Worm (Caenorhabditis elegans) whole organism, L1 larva: ENCODE data around the gene nspd-2.
A peak's percentile ranks its signal among the peaks of the same experiment; 100 is the strongest.

Source experiments
- Y116A8C.19 ChIP-seq: sonication (generic microtip); optimal IDR thresholded peaks from 2 replicates; lab custom pipeline; 2016; ENCODE audit warnings: missing compliant biosample characterization, missing genetic modification characterization, borderline replicate concordance
- aly-2 ChIP-seq: fragments of 150-350 bp; optimal IDR thresholded peaks from 2 replicates; lab custom pipeline; 2014; ENCODE audit warnings: missing biosample characterization, missing genetic modification characterization
- ama-1 ChIP-seq: fragments of 150-350 bp; optimal IDR thresholded peaks from 2 replicates; lab custom pipeline; 2014
- blmp-1 ChIP-seq: fragments of 150-350 bp; optimal IDR thresholded peaks from 2 replicates; lab custom pipeline; 2014; ENCODE audit warnings: missing biosample characterization, missing genetic modification characterization
- ceh-82 ChIP-seq, 3 experiments: fragments of 150-350 bp in 1 of 3; sonication (generic microtip) in 2 of 3; optimal IDR thresholded peaks; 2 replicates each; lab custom pipeline; 2014 to 2017; ENCODE audit warnings: missing biosample characterization in 3 of 3, missing genetic modification characterization in 3 of 3
- ceh-90 ChIP-seq: sonication (generic microtip); optimal IDR thresholded peaks from 2 replicates; lab custom pipeline; 2016; ENCODE audit warnings: missing genetic modification characterization, missing compliant biosample characterization
- ces-1 ChIP-seq: fragments of 150-350 bp; optimal IDR thresholded peaks from 2 replicates; lab custom pipeline; 2014; ENCODE audit warnings: missing biosample characterization, missing genetic modification reagents, missing genetic modification characterization
- dpl-1 ChIP-seq, 3 experiments: fragments of 150-350 bp in 2 of 3; sonication (generic microtip) in 1 of 3; optimal IDR thresholded peaks; 2 replicates each; lab custom pipeline; 2014 to 2017; ENCODE audit warnings: missing biosample characterization in 3 of 3, missing genetic modification characterization in 3 of 3, missing genetic modification reagents in 3 of 3
- dsc-1 ChIP-seq: sonication (generic microtip); optimal IDR thresholded peaks from 2 replicates; lab custom pipeline; 2016; ENCODE audit warnings: mild to moderate bottlenecking, missing genetic modification characterization, missing compliant biosample characterization
- efl-1 ChIP-seq, 4 experiments: fragments of 150-350 bp; optimal IDR thresholded peaks in 3 of 4; peaks in 1 of 4; 1 replicate in 1 of 4; 2 replicates in 3 of 4; lab custom pipeline; 2014; ENCODE audit warnings: missing biosample characterization in 2 of 4, missing genetic modification characterization in 2 of 4, missing genetic modification reagents in 2 of 4
- egl-13 ChIP-seq: sonication (generic microtip); optimal IDR thresholded peaks from 2 replicates; lab custom pipeline; 2016; ENCODE audit warnings: missing genotype, missing genetic modification reagents, missing genetic modification characterization, missing compliant biosample characterization
- elt-2 ChIP-seq: sonication (generic microtip); optimal IDR thresholded peaks from 2 replicates; lab custom pipeline; 2016; ENCODE audit warnings: missing genetic modification characterization, mild to moderate bottlenecking, inconsistent platforms, missing compliant biosample characterization, missing genetic modification reagents
- elt-3 ChIP-seq, 6 experiments: fragments of 150-350 bp in 1 of 6; sonication (generic microtip); optimal IDR thresholded peaks; 2 replicates each; lab custom pipeline; 2017 to 2018; ENCODE audit warnings: missing biosample characterization in 6 of 6, missing genetic modification characterization in 6 of 6, inconsistent platforms in 1 of 6
- grh-1 ChIP-seq: fragments of 200-800 bp; sonication (Bioruptor generic); IDR thresholded peaks from 2 replicates; pipeline ENCODE4 v1.3.6; 2022; ENCODE audit warnings: missing genetic modification reagents, missing genetic modification characterization, missing compliant biosample characterization
- hlh-17 ChIP-seq: fragments of 200-800 bp; sonication (Bioruptor generic); optimal IDR thresholded peaks from 2 replicates; lab custom pipeline; 2018; ENCODE audit warnings: missing genetic modification characterization, mild to moderate bottlenecking, missing compliant biosample characterization, moderate library complexity, borderline replicate concordance
- hlh-4 ChIP-seq: sonication (generic microtip); optimal IDR thresholded peaks from 2 replicates; lab custom pipeline; 2016; ENCODE audit warnings: mild to moderate bottlenecking, missing genetic modification characterization, missing compliant biosample characterization
- irx-1 ChIP-seq: sonication (generic microtip); optimal IDR thresholded peaks from 2 replicates; lab custom pipeline; 2016; ENCODE audit warnings: missing genetic modification characterization, missing compliant biosample characterization
- isw-1 ChIP-seq: fragments of 200-800 bp; sonication (Bioruptor generic); IDR thresholded peaks from 2 replicates; pipeline ENCODE4 v1.3.6; 2022; ENCODE audit warnings: missing genetic modification characterization, missing compliant biosample characterization
- lin-14 ChIP-seq: fragments of 200-800 bp; sonication (Bioruptor generic); optimal IDR thresholded peaks from 2 replicates; lab custom pipeline; 2018; ENCODE audit warnings: mild to moderate bottlenecking, missing genetic modification characterization, moderate library complexity, missing compliant biosample characterization
- lin-15B ChIP-seq: fragments of 150-350 bp; sonication (generic microtip); optimal IDR thresholded peaks from 3 replicates; lab custom pipeline; 2014; ENCODE audit warnings: missing biosample characterization, missing genetic modification characterization
- lin-35 ChIP-seq, 2 experiments: fragments of 150-350 bp; optimal IDR thresholded peaks; 2 replicates each; lab custom pipeline; 2014; ENCODE audit warnings: missing biosample characterization in 2 of 2, missing genetic modification characterization in 2 of 2, missing genetic modification reagents in 2 of 2
- lir-3 ChIP-seq: sonication (generic microtip); optimal IDR thresholded peaks from 2 replicates; lab custom pipeline; 2016; ENCODE audit warnings: mild to moderate bottlenecking, missing genetic modification characterization, moderate library complexity, missing compliant biosample characterization; ENCODE audit not compliant: poor library complexity
- lsy-2 ChIP-seq, 2 experiments: fragments of 150-350 bp; optimal IDR thresholded peaks; 2 replicates each; lab custom pipeline; 2014; ENCODE audit warnings: missing biosample characterization in 2 of 2, missing genetic modification characterization in 2 of 2
- mdl-1 ChIP-seq, 2 experiments: fragments of 150-350 bp; optimal IDR thresholded peaks; 2 replicates each; lab custom pipeline; 2014 to 2017; ENCODE audit warnings: missing biosample characterization in 2 of 2, missing genetic modification characterization in 2 of 2, inconsistent platforms in 1 of 2
- mef-2 ChIP-seq: fragments of 150-350 bp; optimal IDR thresholded peaks from 2 replicates; lab custom pipeline; 2014; ENCODE audit warnings: missing biosample characterization, missing genetic modification characterization
- mep-1 ChIP-seq: fragments of 150-350 bp; optimal IDR thresholded peaks from 2 replicates; lab custom pipeline; 2014; ENCODE audit warnings: missing biosample characterization, missing genetic modification characterization
- nhr-19 ChIP-seq: fragments of 200-800 bp; sonication (Bioruptor generic); conservative IDR thresholded peaks from 2 replicates; pipeline ENCODE4 v1.3.6; 2022; ENCODE audit warnings: missing genetic modification characterization, missing compliant biosample characterization
- nhr-20 ChIP-seq: sonication (generic microtip); optimal IDR thresholded peaks from 2 replicates; lab custom pipeline; 2016; ENCODE audit warnings: mild to moderate bottlenecking, missing genetic modification characterization, missing compliant biosample characterization
- nhr-237 ChIP-seq: fragments of 150-350 bp; optimal IDR thresholded peaks from 2 replicates; lab custom pipeline; 2014; ENCODE audit warnings: missing biosample characterization, missing genetic modification characterization
- nhr-28 ChIP-seq: fragments of 150-350 bp; optimal IDR thresholded peaks from 2 replicates; lab custom pipeline; 2014; ENCODE audit warnings: missing biosample characterization, missing genetic modification characterization
- nhr-47 ChIP-seq: sonication (generic microtip); optimal IDR thresholded peaks from 2 replicates; lab custom pipeline; 2016; ENCODE audit warnings: mild to moderate bottlenecking, missing genetic modification characterization, moderate library complexity, missing compliant biosample characterization
- nhr-71 ChIP-seq: sonication (generic microtip); optimal IDR thresholded peaks from 2 replicates; lab custom pipeline; 2016; ENCODE audit warnings: mild to moderate bottlenecking, missing genetic modification characterization, moderate library complexity, missing compliant biosample characterization
- nhr-85 ChIP-seq: sonication (generic microtip); peaks from one replicate; lab custom pipeline; 2016; ENCODE audit warnings: missing genetic modification characterization, inconsistent platforms, missing compliant biosample characterization
- nhr-90 ChIP-seq: sonication (generic microtip); optimal IDR thresholded peaks from 2 replicates; lab custom pipeline; 2016; ENCODE audit warnings: mild to moderate bottlenecking, missing genetic modification characterization, missing compliant biosample characterization; ENCODE audit not compliant: poor library complexity
- pag-3 ChIP-seq: sonication (generic microtip); optimal IDR thresholded peaks from 2 replicates; lab custom pipeline; 2017; ENCODE audit warnings: missing genetic modification characterization, mild to moderate bottlenecking, missing compliant biosample characterization, antibody characterized with exemption, borderline replicate concordance; ENCODE audit not compliant: insufficient read depth
- pax-3 ChIP-seq: fragments of 200-800 bp; sonication (Bioruptor generic); optimal IDR thresholded peaks from 2 replicates; lab custom pipeline; 2018; ENCODE audit warnings: mild to moderate bottlenecking, missing genetic modification characterization, moderate library complexity, missing compliant biosample characterization
- pqm-1 ChIP-seq: sonication (generic microtip); optimal IDR thresholded peaks from 3 replicates; lab custom pipeline; 2017; ENCODE audit warnings: missing biosample characterization, missing genetic modification characterization
- rnt-1 ChIP-seq: sonication (generic microtip); optimal IDR thresholded peaks from 2 replicates; lab custom pipeline; 2016; ENCODE audit warnings: mild to moderate bottlenecking, missing genetic modification characterization, moderate library complexity, missing compliant biosample characterization
- snpc-4 ChIP-seq: fragments of 150-350 bp; optimal IDR thresholded peaks from 2 replicates; lab custom pipeline; 2014; ENCODE audit warnings: missing biosample characterization, missing genetic modification characterization
- snu-23 ChIP-seq: sonication (generic microtip); optimal IDR thresholded peaks from 2 replicates; lab custom pipeline; 2016; ENCODE audit warnings: missing genetic modification characterization, missing compliant biosample characterization
- sptf-1 ChIP-seq: fragments of 150-350 bp; optimal IDR thresholded peaks from 2 replicates; lab custom pipeline; 2014; ENCODE audit warnings: missing biosample characterization, missing genetic modification characterization
- swsn-7 ChIP-seq: sonication (generic microtip); optimal IDR thresholded peaks from 2 replicates; lab custom pipeline; 2016; ENCODE audit warnings: missing genetic modification characterization, missing compliant biosample characterization
- tbx-2 ChIP-seq: sonication (generic microtip); optimal IDR thresholded peaks from 2 replicates; lab custom pipeline; 2016; ENCODE audit warnings: missing genetic modification characterization, missing compliant biosample characterization
- tlp-1 ChIP-seq: fragments of 150-350 bp; optimal IDR thresholded peaks from 2 replicates; lab custom pipeline; 2014; ENCODE audit warnings: missing biosample characterization, missing genetic modification characterization
- unc-62 ChIP-seq: fragments of 150-350 bp; optimal IDR thresholded peaks from 2 replicates; lab custom pipeline; 2014; ENCODE audit warnings: missing biosample characterization, missing genetic modification reagents, missing genetic modification characterization
- unc-86 ChIP-seq: sonication (generic microtip); optimal IDR thresholded peaks from 2 replicates; lab custom pipeline; 2016; ENCODE audit warnings: missing genetic modification characterization, missing compliant biosample characterization
- unc-98 ChIP-seq: fragments of 200-800 bp; sonication (Bioruptor generic); IDR thresholded peaks from 2 replicates; pipeline ENCODE4 v1.3.6; 2022; ENCODE audit warnings: missing genetic modification characterization, missing compliant biosample characterization
- xbp-1 ChIP-seq: sonication (generic microtip); optimal IDR thresholded peaks from 2 replicates; lab custom pipeline; 2016; ENCODE audit warnings: missing genetic modification characterization, missing compliant biosample characterization
- ztf-11 ChIP-seq, 2 experiments: sonication (generic microtip); optimal IDR thresholded peaks; 2 replicates each; lab custom pipeline; 2016 to 2017; ENCODE audit warnings: missing genetic modification characterization in 2 of 2, missing biosample characterization in 1 of 2, missing compliant biosample characterization in 1 of 2
- ztf-4 ChIP-seq: fragments of 150-350 bp; optimal IDR thresholded peaks from 2 replicates; lab custom pipeline; 2014; ENCODE audit warnings: missing biosample characterization, missing genetic modification characterization

Gene nspd-2

ce11 chrIV:9872786-9873185 lies 28.9 kb downstream of the nspd-2 start (continued):
- no peak for TF ChIP-seq elt-3 (tag; optimal IDR thresholded peaks at IDR 0.05; lab: Kevin White, UChicago)
- no peak for TF ChIP-seq egl-13 (tag; lab: Kevin White, UChicago)
- no peak for TF ChIP-seq nhr-28 (tag; lab: Kevin White, UChicago)
- TF ChIP-seq sptf-1 (tag; lab: Kevin White, UChicago) = no peak
- TF ChIP-seq tlp-1 (tag; lab: Kevin White, UChicago) = no peak
- TF ChIP-seq rnt-1 (tag; lab: Kevin White, UChicago) = peak; percentile 3
- no peak for TF ChIP-seq Y116A8C.19
- TF ChIP-seq ama-1 (lab: Kevin White, UChicago) = no peak
- no peak for TF ChIP-seq hlh-4 (tag; lab: Kevin White, UChicago)
- TF ChIP-seq isw-1 (GFP tag; lab: Robert Waterston, UW) = no peak
- no peak for TF ChIP-seq hlh-17 (GFP tag; lab: Kevin White, UChicago)
- TF ChIP-seq unc-62 (GFP tag; lab: Kevin White, UChicago) = no peak
- TF ChIP-seq pax-3 (tag; lab: Kevin White, UChicago) = no peak
- no peak for TF ChIP-seq nhr-237
- TF ChIP-seq mef-2 (tag; lab: Kevin White, UChicago) = no peak
- no peak for TF ChIP-seq ztf-4 (tag; lab: Kevin White, UChicago)
- no peak for TF ChIP-seq pag-3 (tag; lab: Kevin White, UChicago)
- TF ChIP-seq unc-86 = no peak
- no peak for TF ChIP-seq pqm-1
- TF ChIP-seq nhr-71 = peak; percentile 37
- no peak for TF ChIP-seq aly-2
- no peak for TF ChIP-seq ztf-11 (tag; optimal IDR thresholded peaks at IDR 0.05; lab: Kevin White, UChicago)
- TF ChIP-seq dsc-1 (tag; lab: Kevin White, UChicago) = no peak
- no peak for TF ChIP-seq lin-15B
- no peak for TF ChIP-seq grh-1 (GFP tag; lab: Robert Waterston, UW)
- no peak for TF ChIP-seq irx-1 (tag; lab: Kevin White, UChicago)
- no peak for TF ChIP-seq snpc-4 (tag; lab: Kevin White, UChicago)
- peak; percentile 8 for TF ChIP-seq snu-23
- TF ChIP-seq nhr-90 (tag; lab: Kevin White, UChicago) = no peak

- TF ChIP-seq ces-1 (GFP tag; lab: Kevin White, UChicago) (no peak), ceh-82 (tag; optimal IDR thresholded peaks at IDR 0.05; lab: Kevin White, UChicago) (peak in 2 of 3 experiments; percentile 26 to 40), lin-35 (GFP tag; optimal IDR thresholded peaks at IDR 0.05; lab: Kevin White, UChicago) (peak; percentile 43 to 60), elt-2 (tag; lab: Kevin White, UChicago) (peak; percentile 46), dsc-1 (tag; lab: Kevin White, UChicago) (peak; percentile 7), nhr-19 (peak; percentile 27), nhr-47 (tag; lab: Kevin White, UChicago) (peak; percentile 38), rnt-1 (tag; lab: Kevin White, UChicago) (peak; percentile 49), tbx-2 (tag; lab: Kevin White, UChicago) (peak; percentile 39), irx-1 (tag; lab: Kevin White, UChicago) (no peak), xbp-1 (tag; lab: Kevin White, UChicago) (peak; percentile 32), mep-1 (tag; lab: Kevin White, UChicago) (peak; percentile 63), lin-15B (no peak), lir-3 (tag; lab: Kevin White, UChicago) (peak; percentile 24), lsy-2 (tag; optimal IDR thresholded peaks at IDR 0.05; lab: Kevin White, UChicago) (peak; percentile 52 to 66), efl-1 (optimal IDR thresholded peaks at IDR 0.05; lab: Kevin White, UChicago) (peak; percentile 63 to 75), efl-1 (GFP tag; optimal IDR thresholded peaks at IDR 0.05 in 1 of 2; lab: Kevin White, UChicago) (no peak), nhr-71 (peak; percentile 70), lin-14 (peak; percentile 86), ztf-4 (tag; lab: Kevin White, UChicago) (peak; percentile 19), blmp-1 (tag; lab: Kevin White, UChicago) (peak; percentile 41), nhr-90 (tag; lab: Kevin White, UChicago) (no peak), snu-23 (peak; percentile 73), nhr-85 (tag; lab: Kevin White, UChicago) (peak; percentile 86), elt-3 (tag; optimal IDR thresholded peaks at IDR 0.05; lab: Kevin White, UChicago) (peak in 1 of 6 experiments; percentile 6), ama-1 (lab: Kevin White, UChicago) (no peak), unc-86 (peak; percentile 62), mdl-1 (tag; optimal IDR thresholded peaks at IDR 0.05; lab: Kevin White, UChicago) (peak in 1 of 2 experiments; percentile 54), unc-98 (GFP tag; lab: Robert Waterston, UW) (no peak), swsn-7 (tag; lab: Kevin White, UChicago) (peak; percentile 39), ceh-90 (tag; lab: Kevin White, UChicago) (no peak), dpl-1 (GFP tag; optimal IDR thresholded peaks at IDR 0.05; lab: Kevin White, UChicago) (peak in 2 of 3 experiments; percentile 10 to 38), nhr-20 (peak; percentile 78)
These were observed 30.0 kb downstream of the nspd-2 start for ce11 chrIV:9873837-9874236.
